Fruit fly (Drosophila melanogaster): ENCODE data around the gene Sms.

The Sms gene

dm6 chr3L:12271195-12271618 is 5.8 kb downstream of the Sms start, which contains the start of gene Pbgs (continued):
- TF ChIP-seq Hmr (GFP tag; optimal IDR thresholded peaks at IDR 0.05) = peak; percentile 47
- TF ChIP-seq stc (GFP tag; IDR thresholded peaks at IDR 0.05) = peak; percentile 72
- peak; percentile 10 for TF ChIP-seq CG15601 (tag; optimal IDR thresholded peaks at IDR 0.05)
- TF ChIP-seq pum (GFP tag; optimal IDR thresholded peaks at IDR 0.05) = no peak
- no peak for TF ChIP-seq CG8281 (tag; optimal IDR thresholded peaks at IDR 0.05)
- no peak for TF ChIP-seq CG12071 (GFP tag; optimal IDR thresholded peaks at IDR 0.05)
- peak; percentile 59 for TF ChIP-seq zen (tag; optimal IDR thresholded peaks at IDR 0.05)
- TF ChIP-seq org-1 (GFP tag; optimal IDR thresholded peaks at IDR 0.05) = peak; percentile 27
- TF ChIP-seq CG9797 (GFP tag; optimal IDR thresholded peaks at IDR 0.05) = peak; percentile 53
- TF ChIP-seq onecut (GFP tag; IDR thresholded peaks at IDR 0.05) = peak; percentile 38; the same call in 1 of the 2 replicates
- TF ChIP-seq CG8359 (GFP tag; optimal IDR thresholded peaks at IDR 0.05; ENCODE audit: borderline replicate concordance) = peak; percentile 25
- TF ChIP-seq lbe (GFP tag; optimal IDR thresholded peaks at IDR 0.05) = peak; percentile 38
- peak; percentile 31 for TF ChIP-seq CG15269 (tag; optimal IDR thresholded peaks at IDR 0.05)
- peak; percentile 83 for TF ChIP-seq CG18262 (tag; optimal IDR thresholded peaks at IDR 0.05)
- TF ChIP-seq CG13624 (GFP tag; optimal IDR thresholded peaks at IDR 0.05) = no peak
- no peak for TF ChIP-seq twi (tag; optimal IDR thresholded peaks at IDR 0.05)
- peak; percentile 52 for TF ChIP-seq CG12391 (tag; optimal IDR thresholded peaks at IDR 0.05)
- TF ChIP-seq otp (GFP tag; IDR thresholded peaks at IDR 0.05) = no peak
- TF ChIP-seq CG34224 (GFP tag; IDR thresholded peaks at IDR 0.05; ENCODE audit: partially characterized antibody) = no peak
- TF ChIP-seq BtbVII (GFP tag; optimal IDR thresholded peaks at IDR 0.05) = peak; percentile 53
- no peak for TF ChIP-seq GATAe (GFP tag; conservative IDR thresholded peaks at IDR 0.05)
- TF ChIP-seq E2f1 (GFP tag; IDR thresholded peaks at IDR 0.05) = 0 out of 2 replicates have a peak, but pooled peaks have one; percentile 28
- peak; percentile 34 for TF ChIP-seq ATbp (GFP tag; optimal IDR thresholded peaks at IDR 0.05)
- peak; percentile 58 for TF ChIP-seq CG15696 (tag; optimal IDR thresholded peaks at IDR 0.05)
- no peak for TF ChIP-seq CG8478 (optimal IDR thresholded peaks at IDR 0.05)
- TF ChIP-seq sqz (GFP tag; optimal IDR thresholded peaks at IDR 0.05) = peak; percentile 28
- TF ChIP-seq CG14710 (tag; optimal IDR thresholded peaks at IDR 0.05) = peak; percentile 22
- no peak for TF ChIP-seq pan (optimal IDR thresholded peaks at IDR 0.05)
- peak in 1 of 2 experiments; percentile 64 for TF ChIP-seq pan (GFP tag; optimal IDR thresholded peaks at IDR 0.05 in 1 of 2, IDR thresholded peaks at IDR 0.05 in 1 of 2)
- TF ChIP-seq CoRest (tag; optimal IDR thresholded peaks at IDR 0.05) = peak; percentile 30
- TF ChIP-seq CG17568 (GFP tag; optimal IDR thresholded peaks at IDR 0.05) = peak; percentile 97
- TF ChIP-seq so (GFP tag; IDR thresholded peaks at IDR 0.05) = peak; percentile 23; the same call in 1 of the 3 replicates
- no peak for TF ChIP-seq CG3995 (GFP tag; optimal IDR thresholded peaks at IDR 0.05)
- TF ChIP-seq Fer2 (tag; optimal IDR thresholded peaks at IDR 0.05) = peak; percentile 32
- TF ChIP-seq amos (GFP tag; IDR thresholded peaks at IDR 0.05; ENCODE audit: partially characterized antibody) = peak; percentile 16; the same call in 1 of the 2 replicates
- TF ChIP-seq pita (GFP tag; optimal IDR thresholded peaks at IDR 0.05) = no peak
- TF ChIP-seq Spps (tag; optimal IDR thresholded peaks at IDR 0.05) = peak; percentile 60
- TF ChIP-seq ro (GFP tag; IDR thresholded peaks at IDR 0.05) = no peak
- TF ChIP-seq CG11085 (GFP tag; IDR thresholded peaks at IDR 0.05) = no peak
- 0 out of 2 replicates have a peak, but pooled peaks have one; percentile 7 for TF ChIP-seq CG10366 (GFP tag; IDR thresholded peaks at IDR 0.05)
- TF ChIP-seq H2.0 (GFP tag; IDR thresholded peaks at IDR 0.05) = peak; percentile 20
- peak; percentile 33; the same call in 1 of the 2 replicates for TF ChIP-seq CG14014 (GFP tag; IDR thresholded peaks at IDR 0.05)
- no peak for TF ChIP-seq CG16779 (GFP tag; IDR thresholded peaks at IDR 0.05)
- peak; percentile 59 for TF ChIP-seq Blimp-1 (GFP tag; optimal IDR thresholded peaks at IDR 0.05)
- peak; percentile 2 for TF ChIP-seq Dek (tag; optimal IDR thresholded peaks at IDR 0.05)
- TF ChIP-seq gce (GFP tag; IDR thresholded peaks at IDR 0.05) = peak; percentile 69; the same call in 2 of the 3 replicates
- peak; percentile 53 for TF ChIP-seq CG4617 (GFP tag; optimal IDR thresholded peaks at IDR 0.05; ENCODE audit: borderline replicate concordance)
- no peak for TF ChIP-seq CG31365 (tag; optimal IDR thresholded peaks at IDR 0.05)

Data from whole organism, embryonic.